Fruit fly (Drosophila melanogaster): Measurements from ENCODE around the gene bdl.

Gene bdl

DNA sequence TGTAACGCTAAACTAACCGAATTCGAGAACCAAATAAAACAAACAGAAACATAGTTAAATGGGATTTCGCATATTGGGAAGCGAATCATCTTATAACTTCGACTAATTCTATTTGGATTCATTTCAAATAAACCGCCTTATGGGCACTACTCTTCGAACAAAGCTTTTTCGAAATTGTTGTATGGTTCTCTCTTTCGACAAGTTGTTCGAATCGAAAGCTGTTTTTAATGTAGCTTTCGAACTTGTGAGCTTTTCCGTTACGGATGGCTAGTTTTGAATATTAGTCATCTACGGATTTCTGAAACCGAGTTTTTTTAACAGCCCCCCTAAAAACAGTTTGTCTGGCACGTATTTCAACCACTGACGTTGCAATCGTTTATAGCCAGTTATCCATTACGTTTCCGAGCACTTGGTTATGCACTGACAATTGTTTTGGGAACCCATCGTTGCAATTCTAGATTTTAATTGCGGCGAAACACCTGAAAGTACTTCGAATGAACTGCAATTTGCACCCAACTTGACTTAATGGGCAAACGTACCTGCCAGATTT is 7.5 kb downstream of the bdl start:
- TF ChIP-seq psq (optimal IDR thresholded peaks at IDR 0.05): no peak
- TF ChIP-seq pan (optimal IDR thresholded peaks at IDR 0.05): no peak
- TF ChIP-seq EcR (GFP tag; optimal IDR thresholded peaks at IDR 0.05): no peak
- TF ChIP-seq usp (GFP tag; optimal IDR thresholded peaks at IDR 0.05): no peak
- TF ChIP-seq Dll (optimal IDR thresholded peaks at IDR 0.05): no peak
- no peak for TF ChIP-seq CG8478 (optimal IDR thresholded peaks at IDR 0.05)

DNA sequence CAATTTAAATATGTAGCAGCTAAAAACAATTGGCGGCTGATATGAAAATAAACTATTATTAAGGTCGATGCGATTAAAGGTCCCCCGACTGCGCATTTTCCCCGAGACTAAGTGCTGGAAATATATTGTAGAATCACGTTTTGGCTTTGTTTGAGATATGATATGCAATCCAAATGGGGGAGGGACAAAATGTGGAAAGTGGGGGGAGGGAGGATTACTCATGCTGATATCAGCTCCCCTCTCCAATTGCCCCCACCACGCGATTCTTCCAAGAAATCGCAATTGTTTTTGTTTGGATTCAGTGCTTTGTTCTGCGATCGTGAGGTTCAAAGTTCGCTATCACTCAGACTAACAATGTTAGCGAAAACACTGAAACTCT is 8.2 kb downstream of the bdl start:
- TF ChIP-seq psq (optimal IDR thresholded peaks at IDR 0.05) (no peak), CG8478 (optimal IDR thresholded peaks at IDR 0.05) (no peak), EcR (GFP tag; optimal IDR thresholded peaks at IDR 0.05) (no peak), Dll (optimal IDR thresholded peaks at IDR 0.05) (no peak), pan (optimal IDR thresholded peaks at IDR 0.05) (no peak)

DNA sequence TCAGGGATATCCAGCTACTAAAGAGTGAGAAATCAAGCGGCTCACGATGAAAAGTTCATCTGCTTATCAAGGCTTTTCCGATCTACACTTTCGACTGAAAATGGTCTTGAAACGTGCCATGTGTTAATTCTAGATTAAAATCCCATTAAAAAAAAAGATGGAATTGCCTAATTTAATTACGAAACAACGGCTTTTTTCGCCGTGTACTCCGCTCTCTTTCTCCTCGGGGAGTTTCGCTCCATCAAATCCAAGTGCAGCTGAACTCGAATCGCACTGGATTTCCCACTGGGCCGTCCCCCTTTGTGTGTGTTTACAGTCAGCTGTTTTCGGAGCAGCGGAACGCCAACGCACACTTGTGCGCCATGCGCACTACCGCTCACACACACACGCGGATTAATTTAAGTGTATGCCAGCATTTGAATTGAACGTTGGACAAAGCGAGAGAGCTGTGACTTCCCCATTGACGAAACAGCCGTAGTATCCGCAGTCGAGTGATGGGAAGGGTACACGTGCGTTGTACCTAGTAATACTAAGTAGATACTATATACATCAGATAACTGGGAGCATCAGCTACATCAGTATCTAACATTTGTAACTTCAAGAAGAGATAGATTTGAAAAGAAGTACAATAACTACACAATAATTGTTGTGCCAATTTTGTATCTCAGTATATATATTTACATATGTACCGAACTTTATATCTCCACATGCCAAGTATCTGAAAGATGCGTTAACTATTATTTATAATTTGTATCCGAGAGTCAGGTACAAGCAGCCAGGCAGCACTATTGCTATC is 8.8 kb downstream of the bdl start:
- peak in 1 of 2 experiments; percentile 40 for TF ChIP-seq EcR (GFP tag; optimal IDR thresholded peaks at IDR 0.05)
- no peak for TF ChIP-seq Dll (optimal IDR thresholded peaks at IDR 0.05)
- no peak for TF ChIP-seq usp (GFP tag; optimal IDR thresholded peaks at IDR 0.05)
- TF ChIP-seq CG8478 (optimal IDR thresholded peaks at IDR 0.05): peak; percentile 45
- peak; percentile 91 for TF ChIP-seq pan (optimal IDR thresholded peaks at IDR 0.05)
- TF ChIP-seq psq (optimal IDR thresholded peaks at IDR 0.05): no peak

DNA sequence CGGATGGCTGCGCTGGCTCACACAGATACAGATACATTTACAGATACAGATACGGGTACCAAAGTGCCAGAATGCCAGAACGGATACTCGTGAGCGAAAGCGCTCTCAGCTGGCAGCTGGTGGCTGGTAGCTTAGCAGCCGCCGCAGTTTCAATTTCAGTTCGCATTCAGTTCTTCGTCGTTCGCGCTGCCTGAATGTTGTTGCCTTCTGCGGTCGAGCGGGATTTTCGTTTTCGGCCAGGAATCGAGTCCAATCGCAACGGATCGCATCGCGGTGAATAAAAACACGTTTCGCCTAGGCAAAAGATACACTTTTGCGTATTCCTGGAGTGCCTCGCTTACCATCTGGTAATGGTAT is 9.4 kb downstream of the bdl start, which contains the start of gene Atet:
TSS of gene Atet (plus strand) at position 156 of the 357 bp plus-strand sequence.
- TF ChIP-seq EcR (GFP tag; optimal IDR thresholded peaks at IDR 0.05): no peak

DNA sequence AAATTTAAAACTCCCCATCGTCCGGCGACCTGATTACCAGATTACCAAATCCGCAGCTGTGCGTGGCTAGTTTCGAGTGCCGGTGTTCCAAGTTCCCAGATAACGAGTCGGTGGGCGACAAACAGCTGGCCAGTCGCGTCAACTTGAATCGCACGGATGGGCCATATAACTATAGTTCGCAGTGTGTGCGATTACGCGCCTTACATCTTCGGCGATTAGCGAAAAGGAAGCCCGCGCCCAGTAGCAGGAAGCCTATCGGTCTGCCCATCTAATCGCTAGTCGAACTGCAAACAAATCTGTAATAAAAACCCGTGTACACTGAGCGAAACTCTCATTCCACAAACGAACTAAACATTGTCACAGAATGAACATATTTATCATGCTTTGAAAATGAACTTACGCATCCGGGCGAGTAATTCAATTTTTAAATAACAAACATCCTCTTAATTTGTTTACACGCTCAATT is 10.7 kb downstream of the bdl start:
- TF ChIP-seq usp (GFP tag; optimal IDR thresholded peaks at IDR 0.05) (no peak), psq (optimal IDR thresholded peaks at IDR 0.05) (no peak), CG8478 (optimal IDR thresholded peaks at IDR 0.05) (no peak), Dll (optimal IDR thresholded peaks at IDR 0.05) (no peak), EcR (GFP tag; optimal IDR thresholded peaks at IDR 0.05) (no peak), pan (optimal IDR thresholded peaks at IDR 0.05) (no peak)

DNA sequence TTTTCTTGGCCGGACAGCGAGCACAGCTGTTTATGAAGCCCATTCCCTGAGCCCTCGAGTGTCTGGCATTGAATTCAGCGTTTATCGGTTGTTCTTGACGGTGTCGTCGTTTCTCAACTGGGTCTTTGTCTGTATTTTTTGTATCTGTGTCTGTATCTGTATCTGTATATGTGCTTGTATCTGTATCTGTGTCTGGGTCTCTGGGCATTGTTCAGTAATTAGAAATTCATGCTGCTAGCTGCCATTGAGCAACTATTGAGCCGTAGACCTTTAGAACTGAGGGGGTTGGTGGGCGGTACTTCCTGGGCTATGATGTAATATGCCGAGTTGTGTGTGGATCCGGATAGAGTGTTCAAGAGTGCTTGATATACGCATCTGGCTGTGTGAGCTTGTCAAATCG is 11.6 kb downstream of the bdl start:
- no peak for TF ChIP-seq EcR (GFP tag; optimal IDR thresholded peaks at IDR 0.05)
- TF ChIP-seq pan (optimal IDR thresholded peaks at IDR 0.05): no peak
- no peak for TF ChIP-seq usp (GFP tag; optimal IDR thresholded peaks at IDR 0.05)

DNA sequence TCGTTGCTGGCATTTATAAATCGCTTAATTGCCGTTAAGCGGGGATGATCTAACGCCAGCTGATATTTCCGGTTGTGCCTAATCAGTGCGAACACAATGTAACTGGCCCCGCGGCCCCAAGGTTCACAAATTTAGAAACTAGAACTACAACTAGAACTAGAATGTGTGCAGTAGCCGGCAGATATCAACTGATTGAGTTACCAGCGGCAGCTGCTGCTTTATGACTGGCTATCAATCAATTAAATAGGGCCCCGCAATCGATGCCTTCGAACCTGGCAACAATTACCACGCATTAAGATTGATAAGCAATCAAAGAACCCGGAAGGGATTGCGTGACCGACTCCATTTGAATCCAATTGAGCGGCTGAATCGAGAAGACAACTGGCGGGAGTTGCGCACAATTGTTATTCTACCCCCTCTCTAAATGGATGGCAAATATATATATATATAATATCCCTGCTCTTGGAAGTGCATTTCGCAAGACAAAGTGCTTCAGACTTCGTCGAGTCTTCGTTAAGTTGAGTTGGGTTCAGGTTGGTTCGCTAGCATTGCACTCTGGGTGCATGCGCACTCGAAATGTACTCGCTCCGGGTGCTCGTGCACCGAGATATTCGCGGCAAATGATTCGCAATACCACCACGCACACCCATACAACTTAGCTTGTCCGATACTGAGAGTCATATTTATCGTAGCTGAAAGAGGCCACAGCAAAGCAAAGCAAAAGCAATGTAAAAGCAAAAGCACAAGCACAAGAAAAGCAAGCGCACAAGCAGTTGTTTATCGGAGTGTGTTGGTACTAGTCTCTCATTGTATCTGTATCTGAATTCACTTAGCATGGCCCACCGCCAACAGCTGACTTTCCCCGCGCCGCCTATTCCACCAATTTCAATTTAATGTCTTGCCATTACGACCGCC is 15.7 kb downstream of the bdl start:
- TF ChIP-seq pan (optimal IDR thresholded peaks at IDR 0.05): peak; percentile 12
- TF ChIP-seq psq (optimal IDR thresholded peaks at IDR 0.05): no peak

DNA sequence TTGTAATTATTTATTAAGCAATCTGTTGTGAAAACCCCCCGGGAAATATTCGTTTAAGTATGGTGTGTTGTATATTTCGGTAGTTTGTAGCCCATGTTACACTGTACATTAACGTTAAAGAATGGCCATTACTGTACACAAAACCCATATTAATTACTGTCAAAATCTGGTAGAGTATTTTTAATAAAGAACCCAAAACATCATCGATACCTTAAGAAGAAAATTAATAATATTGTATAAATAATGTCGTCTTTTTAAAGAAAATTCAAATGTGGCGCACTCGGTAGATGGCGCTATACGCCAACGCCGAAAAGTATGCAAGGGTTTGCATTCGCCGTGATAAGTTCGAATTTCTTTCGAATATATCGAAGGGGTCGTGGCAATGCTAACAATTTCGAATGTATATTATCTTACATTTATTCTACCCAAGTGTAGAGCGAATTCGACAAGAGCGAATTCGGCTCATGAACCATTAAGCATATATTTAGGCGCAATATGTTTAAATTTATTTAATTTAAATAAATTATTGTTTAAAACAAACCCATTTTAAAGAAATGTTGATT is 21.3 kb downstream of the bdl start:
- TF ChIP-seq EcR (GFP tag; optimal IDR thresholded peaks at IDR 0.05) (no peak), Dll (optimal IDR thresholded peaks at IDR 0.05) (no peak), pan (optimal IDR thresholded peaks at IDR 0.05) (no peak), usp (GFP tag; optimal IDR thresholded peaks at IDR 0.05) (no peak), psq (optimal IDR thresholded peaks at IDR 0.05) (no peak), CG8478 (optimal IDR thresholded peaks at IDR 0.05) (no peak)

DNA sequence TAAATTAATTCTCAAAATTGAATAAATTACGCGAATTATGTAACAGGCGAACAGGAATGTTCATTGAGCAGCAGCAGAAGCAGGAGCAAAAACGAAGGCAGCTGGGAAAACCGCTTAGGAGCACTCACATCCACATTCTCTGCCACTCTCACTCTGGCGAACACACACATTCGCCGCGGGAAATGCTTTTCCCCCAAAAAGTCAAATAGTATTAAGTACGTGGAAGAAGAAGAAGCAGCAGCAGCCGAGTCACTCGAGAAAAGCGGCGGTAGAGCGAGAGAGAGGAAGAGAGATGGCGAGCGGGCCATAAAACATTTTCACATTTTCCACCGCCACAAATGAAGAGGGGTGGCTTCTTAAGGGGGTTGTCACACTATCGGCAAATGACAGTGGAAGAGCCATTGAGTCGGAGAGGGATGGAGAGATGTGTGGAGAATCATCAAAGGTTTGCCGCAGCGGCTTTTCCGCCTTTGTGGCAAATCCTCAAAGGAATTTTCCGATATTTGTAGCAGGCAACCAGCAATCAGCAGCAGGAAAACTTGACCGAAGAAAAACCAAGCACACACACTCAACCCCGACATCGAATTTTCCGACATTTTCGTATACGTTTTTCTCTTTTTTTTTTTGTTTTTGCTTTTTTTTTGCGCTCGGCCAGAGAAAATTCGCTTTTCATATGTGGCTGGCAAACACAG is 22.4 kb downstream of the bdl start:
- TF ChIP-seq psq (optimal IDR thresholded peaks at IDR 0.05): no peak

DNA sequence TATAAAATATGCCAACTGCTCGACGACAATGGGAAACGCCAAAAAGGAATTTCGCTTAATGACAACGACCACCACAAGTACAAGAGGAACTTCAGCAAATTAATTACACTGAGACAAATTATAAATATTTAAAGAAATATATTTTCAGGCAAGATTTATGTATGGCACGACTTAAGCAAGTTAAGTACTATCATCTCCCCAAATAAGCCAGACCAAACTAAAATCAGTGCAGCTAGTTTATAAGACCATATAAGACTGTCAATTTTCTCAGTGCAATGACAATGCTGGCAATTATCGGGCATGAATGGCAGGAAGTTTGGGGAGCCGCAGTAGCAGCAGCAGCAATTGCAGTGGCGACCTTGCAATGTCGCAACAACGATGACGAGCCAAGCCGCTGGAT is 24.2 kb downstream of the bdl start:
- TF ChIP-seq psq (optimal IDR thresholded peaks at IDR 0.05) (no peak), Dll (optimal IDR thresholded peaks at IDR 0.05) (no peak), usp (GFP tag; optimal IDR thresholded peaks at IDR 0.05) (no peak), CG8478 (optimal IDR thresholded peaks at IDR 0.05) (no peak), EcR (GFP tag; optimal IDR thresholded peaks at IDR 0.05) (no peak), pan (optimal IDR thresholded peaks at IDR 0.05) (no peak)

DNA sequence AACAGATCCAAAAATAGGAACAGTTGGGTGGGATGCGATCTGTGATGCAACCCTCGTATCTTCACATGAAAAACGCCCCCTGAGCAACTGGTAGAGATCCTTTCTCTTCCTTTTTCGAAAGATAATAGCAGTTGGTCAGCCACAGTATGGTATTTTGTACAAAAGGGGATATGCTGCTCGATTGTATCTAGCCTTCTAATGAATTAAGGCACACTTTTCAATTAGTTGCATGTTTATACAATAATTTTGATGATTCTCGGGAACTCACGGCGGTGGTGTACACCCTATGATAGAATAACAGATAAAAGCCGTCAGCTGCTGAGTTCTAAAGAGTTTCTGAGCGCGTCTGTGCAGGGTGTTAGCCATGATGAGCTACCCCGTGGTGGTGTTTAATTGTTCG is 25.3 kb downstream of the bdl start:
- TF ChIP-seq Dll (optimal IDR thresholded peaks at IDR 0.05) (no peak), EcR (GFP tag; optimal IDR thresholded peaks at IDR 0.05) (no peak), psq (optimal IDR thresholded peaks at IDR 0.05) (no peak)

Data from whole organism.